Fruit fly (Drosophila melanogaster) whole organism, embryonic: ENCODE results near the gene CG42638.
"Not testable (repeated sequence)": the region's sequence is repeated elsewhere in the genome, so short reads cannot be mapped to it uniquely, and the experiment has no call there.

Experiments
- Adf1 ChIP-seq: fragments of 200-800 bp; sonication (Bioruptor generic); IDR thresholded peaks from 2 replicates; pipeline ENCODE4 v1.3.6; 2022; ENCODE audit warnings: missing biosample characterization, missing genetic modification characterization
- Antp ChIP-seq: fragments of 200-800 bp; sonication (Bioruptor generic); optimal IDR thresholded peaks from 3 replicates; lab custom pipeline; 2016; ENCODE audit warnings: missing biosample characterization, missing genetic modification characterization
- Bgb ChIP-seq: fragments of 200-800 bp; sonication (Bioruptor generic); IDR thresholded peaks from 2 replicates; pipeline ENCODE4 v1.3.6; 2022; ENCODE audit warnings: missing biosample characterization, missing genetic modification characterization; ENCODE audit not compliant: partially characterized antibody
- CG10462 ChIP-seq: fragments of 200-800 bp; sonication (Bioruptor generic); optimal IDR thresholded peaks from 2 replicates; lab custom pipeline; 2016; ENCODE audit warnings: missing biosample characterization, missing genetic modification characterization
- CG12744 ChIP-seq: fragments of 200-800 bp; sonication (Bioruptor generic); optimal IDR thresholded peaks from 2 replicates; lab custom pipeline; 2016; ENCODE audit warnings: missing biosample characterization, missing genetic modification characterization
- CG12769 ChIP-seq: fragments of 200-800 bp; sonication (Bioruptor generic); optimal IDR thresholded peaks from 2 replicates; lab custom pipeline; 2019; ENCODE audit warnings: missing biosample characterization, mild to moderate bottlenecking, missing genetic modification characterization, moderate library complexity
- CG12942 ChIP-seq: fragments of 200-800 bp; sonication (Bioruptor generic); optimal IDR thresholded peaks from 3 replicates; lab custom pipeline; 2016; ENCODE audit warnings: missing biosample characterization, missing genetic modification characterization
- CG15073 ChIP-seq: fragments of 200-800 bp; sonication (Bioruptor generic); optimal IDR thresholded peaks from 2 replicates; lab custom pipeline; 2016; ENCODE audit warnings: missing biosample characterization, missing genetic modification characterization
- CG15601 ChIP-seq: fragments of 200-800 bp; sonication (Bioruptor generic); optimal IDR thresholded peaks from 3 replicates; lab custom pipeline; 2019; ENCODE audit warnings: missing biosample characterization, mild to moderate bottlenecking, missing genetic modification characterization, moderate library complexity
- CG1603 ChIP-seq: fragments of 200-800 bp; sonication (Bioruptor generic); optimal IDR thresholded peaks from 2 replicates; lab custom pipeline; 2019; ENCODE audit warnings: missing biosample characterization, mild to moderate bottlenecking, missing genetic modification characterization, moderate library complexity
- CG18599 ChIP-seq: fragments of 200-800 bp; sonication (Bioruptor generic); optimal IDR thresholded peaks from 3 replicates; lab custom pipeline; 2017; ENCODE audit warnings: missing biosample characterization, missing genetic modification characterization, mild to moderate bottlenecking, moderate library complexity, missing genetic modification reagents
- CG34376 ChIP-seq: fragments of 200-800 bp; sonication (Bioruptor generic); optimal IDR thresholded peaks from 2 replicates; lab custom pipeline; 2018; ENCODE audit warnings: missing biosample characterization, mild to moderate bottlenecking, missing genetic modification characterization
- CG5245 ChIP-seq: fragments of 200-800 bp; sonication (Bioruptor generic); optimal IDR thresholded peaks from 3 replicates; lab custom pipeline; 2016; ENCODE audit warnings: missing biosample characterization, missing genetic modification characterization
- Camta ChIP-seq: fragments of 200-800 bp; sonication (Bioruptor generic); optimal IDR thresholded peaks from 2 replicates; lab custom pipeline; 2016; ENCODE audit warnings: missing biosample characterization, missing genetic modification characterization
- Dbx ChIP-seq: fragments of 200-800 bp; sonication (Bioruptor generic); IDR thresholded peaks from 3 replicates; pipeline ENCODE4 v1.3.6; 2022; ENCODE audit warnings: missing biosample characterization, missing genetic modification characterization
- Dek ChIP-seq: fragments of 200-800 bp; sonication (Bioruptor generic); optimal IDR thresholded peaks from 3 replicates; lab custom pipeline; 2019; ENCODE audit warnings: missing biosample characterization, mild to moderate bottlenecking, missing genetic modification characterization, moderate library complexity
- Drgx ChIP-seq: fragments of 200-800 bp; sonication (Bioruptor generic); IDR thresholded peaks from 2 replicates; pipeline ENCODE4 v1.3.6; 2022; ENCODE audit warnings: missing biosample characterization, missing genetic modification characterization
- Ets97D ChIP-seq: fragments of 200-800 bp; sonication (Bioruptor generic); optimal IDR thresholded peaks from 3 replicates; lab custom pipeline; 2016; ENCODE audit warnings: missing biosample characterization, missing genetic modification characterization
- HLH3B ChIP-seq: fragments of 200-800 bp; sonication (Bioruptor generic); IDR thresholded peaks from 2 replicates; pipeline ENCODE4 v1.3.6; 2022; ENCODE audit warnings: missing biosample characterization, missing genetic modification characterization
- Hr78 ChIP-seq, 2 experiments: fragments of 200-800 bp in 1 of 2; fragments of >200 bp in 1 of 2; sonication (Bioruptor generic) in 1 of 2; optimal IDR thresholded peaks; 2 replicates each; lab custom pipeline; 2017 to 2019; ENCODE audit warnings: missing biosample characterization in 2 of 2, missing genetic modification characterization in 2 of 2, mild to moderate bottlenecking in 1 of 2, moderate library complexity in 1 of 2
- Lim3 ChIP-seq: fragments of 200-800 bp; sonication (Bioruptor generic); IDR thresholded peaks from 2 replicates; pipeline ENCODE4 v1.3.6; 2022; ENCODE audit warnings: missing biosample characterization, missing genetic modification characterization
- MBD-R2 ChIP-seq: fragments of 200-800 bp; sonication (Bioruptor generic); IDR thresholded peaks from 2 replicates; pipeline ENCODE4 v1.3.6; 2022; ENCODE audit warnings: missing biosample characterization, missing genetic modification characterization
- Rx ChIP-seq: fragments of 200-800 bp; sonication (Bioruptor generic); IDR thresholded peaks from 2 replicates; pipeline ENCODE4 v1.3.6; 2022; ENCODE audit warnings: missing biosample characterization, missing genetic modification characterization
- cg ChIP-seq: fragments of 200-800 bp; sonication (Bioruptor generic); optimal IDR thresholded peaks from 3 replicates; lab custom pipeline; 2019; ENCODE audit warnings: missing biosample characterization, mild to moderate bottlenecking, missing genetic modification characterization, moderate library complexity
- disco-r ChIP-seq: fragments of 200-800 bp; sonication (Bioruptor generic); optimal IDR thresholded peaks from 2 replicates; lab custom pipeline; 2016; ENCODE audit warnings: missing biosample characterization, missing genetic modification characterization
- ems ChIP-seq: fragments of 200-800 bp; sonication (Bioruptor generic); optimal IDR thresholded peaks from 3 replicates; lab custom pipeline; 2016; ENCODE audit warnings: missing biosample characterization, missing genetic modification characterization
- gfzf ChIP-seq: fragments of 200-800 bp; sonication (Bioruptor generic); optimal IDR thresholded peaks from 2 replicates; lab custom pipeline; 2016; ENCODE audit warnings: missing biosample characterization, mild to moderate bottlenecking, missing genetic modification characterization, moderate library complexity
- kay ChIP-seq: fragments of 200-800 bp; sonication (Bioruptor generic); optimal IDR thresholded peaks from 2 replicates; lab custom pipeline; 2016; ENCODE audit warnings: missing biosample characterization, missing genetic modification characterization
- lbe ChIP-seq: fragments of 200-800 bp; sonication (Bioruptor generic); optimal IDR thresholded peaks from 2 replicates; lab custom pipeline; 2016; ENCODE audit warnings: missing biosample characterization, mild to moderate bottlenecking, missing genetic modification characterization
- maf-S ChIP-seq: fragments of 200-800 bp; sonication (Bioruptor generic); optimal IDR thresholded peaks from 2 replicates; lab custom pipeline; 2016; ENCODE audit warnings: missing biosample characterization, missing genetic modification characterization
- org-1 ChIP-seq: fragments of 200-800 bp; sonication (Bioruptor generic); optimal IDR thresholded peaks from 2 replicates; lab custom pipeline; 2017; ENCODE audit warnings: missing biosample characterization, missing genetic modification characterization
- rib ChIP-seq: fragments of 200-800 bp; sonication (Bioruptor generic); IDR thresholded peaks from 2 replicates; pipeline ENCODE4 v1.3.6; 2022; ENCODE audit warnings: missing biosample characterization, missing genetic modification characterization
- sc ChIP-seq, 3 experiments: fragments of >200 bp in 2 of 3; fragments of 200-800 bp in 1 of 3; sonication (Bioruptor generic) in 1 of 3; optimal IDR thresholded peaks; 2 replicates in 2 of 3; 3 replicates in 1 of 3; lab custom pipeline; 2017; ENCODE audit warnings: mild to moderate bottlenecking in 1 of 3, missing biosample characterization in 1 of 3, missing genetic modification characterization in 1 of 3, missing genetic modification reagents in 1 of 3
- sd ChIP-seq: fragments of 200-800 bp; sonication (Bioruptor generic); optimal IDR thresholded peaks from 3 replicates; lab custom pipeline; 2018; ENCODE audit warnings: missing biosample characterization, mild to moderate bottlenecking, missing genetic modification characterization, moderate library complexity
- sqz ChIP-seq: fragments of 200-800 bp; sonication (Bioruptor generic); optimal IDR thresholded peaks from 3 replicates; lab custom pipeline; 2018; ENCODE audit warnings: missing biosample characterization, mild to moderate bottlenecking, missing genetic modification characterization
- tio ChIP-seq: fragments of 200-800 bp; sonication (Bioruptor generic); optimal IDR thresholded peaks from 2 replicates; lab custom pipeline; 2017; ENCODE audit warnings: missing biosample characterization, missing genetic modification characterization, inconsistent platforms
- tll ChIP-seq, 2 experiments: fragments of 200-800 bp in 1 of 2; fragments of >200 bp in 1 of 2; sonication (Bioruptor generic) in 1 of 2; optimal IDR thresholded peaks; 2 replicates each; lab custom pipeline; 2017 to 2019; ENCODE audit warnings: missing biosample characterization in 2 of 2, missing genetic modification characterization in 2 of 2, mild to moderate bottlenecking in 1 of 2, moderate library complexity in 1 of 2
- wek ChIP-seq: fragments of 200-800 bp; sonication (Bioruptor generic); optimal IDR thresholded peaks from 3 replicates; lab custom pipeline; 2018; ENCODE audit warnings: missing biosample characterization, mild to moderate bottlenecking, missing genetic modification characterization, moderate library complexity

Gene CG42638

DNA sequence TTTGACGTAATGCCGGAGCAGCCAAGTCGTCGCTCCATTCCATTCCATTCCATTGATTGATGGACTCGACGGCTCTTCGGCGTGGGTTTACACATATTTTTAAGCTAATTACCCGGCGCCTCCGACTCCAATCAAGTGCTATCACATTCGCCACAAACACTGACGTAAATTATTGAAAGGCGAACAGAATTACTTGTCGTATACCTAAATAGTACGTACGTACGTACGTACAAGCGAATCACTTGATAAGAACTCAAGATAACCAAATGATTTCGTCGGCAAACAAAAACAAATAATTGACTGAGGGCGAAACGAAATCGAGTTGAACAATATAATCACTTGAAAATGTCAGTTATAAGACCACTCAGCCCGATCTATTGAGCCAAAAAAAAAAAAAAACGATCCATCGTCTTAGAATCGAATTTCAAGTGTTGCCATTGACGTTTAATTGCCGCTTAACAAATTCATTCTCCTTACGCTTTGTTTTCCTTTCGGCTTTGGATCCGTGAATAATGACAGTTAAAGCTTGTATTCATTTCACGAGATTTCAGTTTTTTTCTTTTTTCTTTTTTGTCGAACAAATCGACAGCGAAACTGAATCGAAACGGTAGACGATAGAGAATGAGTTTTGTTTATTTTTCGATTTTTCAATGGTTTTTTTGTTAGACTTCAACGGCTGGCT lies 27.9 kb upstream of the CG42638 start (continued):
- TF ChIP-seq CG18599 (GFP tag; lab: Kevin White, UChicago) = peak; percentile 37
- TF ChIP-seq gfzf (GFP tag; lab: Kevin White, UChicago) = no peak
- no peak for TF ChIP-seq Dek (tag; lab: Kevin White, UChicago)
- TF ChIP-seq tio (GFP tag; lab: Kevin White, UChicago) = no peak
- no peak for TF ChIP-seq sc (optimal IDR thresholded peaks at IDR 0.05; lab: Kevin White, UChicago)
- no peak for TF ChIP-seq sc (GFP tag; optimal IDR thresholded peaks at IDR 0.05; lab: Kevin White, UChicago)
- no peak for TF ChIP-seq CG15601
- TF ChIP-seq CG12744 = no peak
- peak; percentile 65 for TF ChIP-seq sqz (GFP tag; lab: Kevin White, UChicago)
- TF ChIP-seq CG10462 = no peak
- no peak for TF ChIP-seq Dbx (GFP tag; lab: Robert Waterston, UW)
- TF ChIP-seq CG1603 (tag; lab: Kevin White, UChicago) = no peak
- no peak for TF ChIP-seq Drgx (GFP tag; lab: Robert Waterston, UW)
- no peak for TF ChIP-seq Camta (GFP tag; lab: Kevin White, UChicago)
- TF ChIP-seq lbe (GFP tag; lab: Kevin White, UChicago) = no peak
- no peak for TF ChIP-seq HLH3B (GFP tag; lab: Robert Waterston, UW)
- TF ChIP-seq Ets97D = no peak
- no peak for TF ChIP-seq Antp
- no peak for TF ChIP-seq disco-r (GFP tag; lab: Kevin White, UChicago)
- TF ChIP-seq CG12769 = no peak
- no peak for TF ChIP-seq kay (GFP tag; lab: Kevin White, UChicago)
- no peak for TF ChIP-seq Adf1
- TF ChIP-seq ems (GFP tag; lab: Kevin White, UChicago) = no peak
- no peak for TF ChIP-seq Lim3
- TF ChIP-seq CG12942 = no peak
- no peak for TF ChIP-seq tll (GFP tag; optimal IDR thresholded peaks at IDR 0.05; lab: Kevin White, UChicago)
- TF ChIP-seq CG34376 (GFP tag; lab: Kevin White, UChicago) = peak; percentile 34
- TF ChIP-seq cg (GFP tag; lab: Kevin White, UChicago) = no peak
- TF ChIP-seq wek (GFP tag; lab: Kevin White, UChicago) = no peak
- TF ChIP-seq Hr78 (GFP tag; optimal IDR thresholded peaks at IDR 0.05; lab: Kevin White, UChicago) = no peak
- no peak for TF ChIP-seq MBD-R2 (GFP tag; lab: Robert Waterston, UW)
- TF ChIP-seq rib (GFP tag; lab: Robert Waterston, UW) = no peak
- no peak for TF ChIP-seq CG5245 (GFP tag; lab: Kevin White, UChicago)
- no peak for TF ChIP-seq CG15073 (GFP tag; lab: Kevin White, UChicago)
- peak; percentile 54 for TF ChIP-seq sd (tag; lab: Kevin White, UChicago)
- no peak for TF ChIP-seq maf-S (GFP tag; lab: Kevin White, UChicago)

DNA sequence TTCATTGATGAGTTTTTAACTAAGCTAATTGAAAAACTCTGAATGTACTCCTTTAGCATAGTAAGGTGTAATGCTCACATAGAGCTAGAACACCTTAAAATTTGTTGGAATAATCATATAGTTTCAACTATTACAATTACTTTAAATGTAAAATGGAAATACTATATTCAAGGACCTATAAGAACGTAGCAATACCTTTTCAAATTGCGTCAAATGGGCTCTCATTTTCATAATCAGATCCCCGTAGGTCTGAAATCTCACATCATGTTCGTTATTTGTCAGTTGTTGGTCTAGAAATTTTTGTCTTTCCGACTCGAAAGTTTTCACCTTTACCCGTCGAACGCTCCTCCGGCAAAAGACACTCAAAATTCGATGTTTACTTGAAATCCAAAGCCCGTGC lies 10.6 kb upstream of the CG42638 start, which contains the start of gene Vtld:
Vtld (plus strand) TSS at position 301 of the 400 bp plus-strand sequence.
- not testable (repeated sequence) for TF ChIP-seq org-1 (GFP tag; lab: Kevin White, UChicago); Bgb (GFP tag; lab: Robert Waterston, UW); Rx (GFP tag; lab: Robert Waterston, UW)
